Fruit fly (Drosophila melanogaster) whole organism, pupa: ENCODE data around the gene Hmgcr.
A peak's percentile ranks its signal among the peaks of the same experiment; 100 is the strongest.

Source experiments
- CG10348 ChIP-seq: fragments of 200-800 bp; sonication (Bioruptor generic); IDR thresholded peaks from 2 replicates; pipeline ENCODE4 v1.3.6; 2022; ENCODE audit warnings: missing biosample characterization, missing genetic modification characterization
- CG12605 ChIP-seq: fragments of 200-800 bp; sonication (Bioruptor generic); IDR thresholded peaks from 2 replicates; pipeline ENCODE4 v1.3.6; 2022; ENCODE audit warnings: missing biosample characterization, missing genetic modification characterization
- CG13204 ChIP-seq: fragments of 200-800 bp; sonication (Bioruptor generic); optimal IDR thresholded peaks from 2 replicates; lab custom pipeline; 2018; ENCODE audit warnings: missing biosample characterization, mild to moderate bottlenecking, missing genetic modification characterization, moderate library complexity
- CG14655 ChIP-seq: fragments of 200-800 bp; sonication (Bioruptor generic); optimal IDR thresholded peaks from 3 replicates; lab custom pipeline; 2017; ENCODE audit warnings: mild to moderate bottlenecking, missing biosample characterization, missing genetic modification reagents, missing genetic modification characterization
- CG15710 ChIP-seq: fragments of 200-800 bp; sonication (Bioruptor generic); optimal IDR thresholded peaks from 2 replicates; lab custom pipeline; 2018; ENCODE audit warnings: missing biosample characterization, mild to moderate bottlenecking, missing genetic modification characterization, moderate library complexity
- CG17806 ChIP-seq: fragments of 200-800 bp; sonication (Bioruptor generic); optimal IDR thresholded peaks from 2 replicates; lab custom pipeline; 2018; ENCODE audit warnings: missing biosample characterization, mild to moderate bottlenecking, missing genetic modification characterization, moderate library complexity
- CG32121 ChIP-seq: fragments of 200-800 bp; sonication (Bioruptor generic); IDR thresholded peaks from 2 replicates; pipeline ENCODE4 v1.3.6; 2022; ENCODE audit warnings: missing biosample characterization, missing genetic modification characterization
- CG34367 ChIP-seq: fragments of 200-800 bp; sonication (Bioruptor generic); optimal IDR thresholded peaks from 2 replicates; lab custom pipeline; 2018; ENCODE audit warnings: missing biosample characterization, mild to moderate bottlenecking, missing genetic modification characterization
- CG4496 ChIP-seq: fragments of 200-800 bp; sonication (Bioruptor generic); IDR thresholded peaks from 3 replicates; pipeline ENCODE4 v1.3.6; 2022; ENCODE audit warnings: missing biosample characterization, missing genetic modification characterization
- CG8159 ChIP-seq: fragments of 200-800 bp; sonication (Bioruptor generic); optimal IDR thresholded peaks from 3 replicates; lab custom pipeline; 2018; ENCODE audit warnings: missing biosample characterization, mild to moderate bottlenecking, missing genetic modification characterization, moderate library complexity
- CG8301 ChIP-seq: fragments of 200-800 bp; sonication (Bioruptor generic); optimal IDR thresholded peaks from 2 replicates; lab custom pipeline; 2018; ENCODE audit warnings: missing biosample characterization, mild to moderate bottlenecking, missing genetic modification characterization
- CG9948 ChIP-seq: fragments of 200-800 bp; sonication (Bioruptor generic); optimal IDR thresholded peaks from 2 replicates; lab custom pipeline; 2018; ENCODE audit warnings: missing biosample characterization, mild to moderate bottlenecking, missing genetic modification characterization, moderate library complexity
- D1 ChIP-seq: fragments of 200-800 bp; sonication (Bioruptor generic); optimal IDR thresholded peaks from 2 replicates; lab custom pipeline; 2018; ENCODE audit warnings: missing biosample characterization, mild to moderate bottlenecking, missing genetic modification characterization, moderate library complexity
- EcR ChIP-seq: fragments of 200-800 bp; sonication (Bioruptor generic); optimal IDR thresholded peaks from 3 replicates; lab custom pipeline; 2019; ENCODE audit warnings: missing biosample characterization, missing genetic modification characterization, mild to moderate bottlenecking, moderate library complexity, missing genetic modification reagents
- Ets98B ChIP-seq: fragments of 200-800 bp; sonication (Bioruptor generic); IDR thresholded peaks from 2 replicates; pipeline ENCODE4 v1.3.6; 2022; ENCODE audit warnings: missing biosample characterization, missing genetic modification characterization
- Pif1A ChIP-seq: fragments of 200-800 bp; sonication (Bioruptor generic); optimal IDR thresholded peaks from 3 replicates; lab custom pipeline; 2016; ENCODE audit warnings: missing biosample characterization, missing genetic modification characterization
- Pif1B ChIP-seq: fragments of 200-800 bp; sonication (Bioruptor generic); optimal IDR thresholded peaks from 3 replicates; lab custom pipeline; 2016; ENCODE audit warnings: missing biosample characterization, missing genetic modification characterization
- Snoo ChIP-seq: fragments of 200-800 bp; sonication (Bioruptor generic); optimal IDR thresholded peaks from 3 replicates; lab custom pipeline; 2017; ENCODE audit warnings: missing biosample characterization, mild to moderate bottlenecking, missing genetic modification characterization, inconsistent platforms
- fd96Ca ChIP-seq: fragments of 200-800 bp; sonication (Bioruptor generic); IDR thresholded peaks from 3 replicates; pipeline ENCODE4 v1.3.6; 2022; ENCODE audit warnings: missing biosample characterization, missing genetic modification characterization
- gl ChIP-seq: fragments of 200-800 bp; sonication (Bioruptor generic); optimal IDR thresholded peaks from 2 replicates; lab custom pipeline; 2018; ENCODE audit warnings: missing biosample characterization, mild to moderate bottlenecking, missing genetic modification characterization
- rn ChIP-seq: fragments of 200-800 bp; sonication (Bioruptor generic); IDR thresholded peaks from 2 replicates; pipeline ENCODE4 v1.3.6; 2022; ENCODE audit warnings: missing biosample characterization, missing genetic modification characterization

Hmgcr gene

dm6 chr3R:23713901-23714300, 19.2 kb upstream of the Hmgcr start:
- peak; percentile 78 for TF ChIP-seq Snoo
- TF ChIP-seq gl (tag; lab: Kevin White, UChicago): no peak
- TF ChIP-seq CG8301 (tag; lab: Kevin White, UChicago): peak; percentile 54
- peak; percentile 74 for TF ChIP-seq CG8159 (tag; lab: Kevin White, UChicago)
- TF ChIP-seq CG34367 (tag; lab: Kevin White, UChicago): peak; percentile 70
- TF ChIP-seq CG13204: no peak
- no peak for TF ChIP-seq fd96Ca (GFP tag; lab: Robert Waterston, UW)
- peak; percentile 85 for TF ChIP-seq CG4496 (GFP tag; lab: Robert Waterston, UW)
- no peak for TF ChIP-seq EcR (GFP tag; lab: Kevin White, UChicago)
- TF ChIP-seq Pif1B: peak; percentile 75
- peak; percentile 76 for TF ChIP-seq Pif1A (GFP tag; lab: Kevin White, UChicago)
- TF ChIP-seq CG17806 (tag; lab: Kevin White, UChicago): peak; percentile 61
- TF ChIP-seq CG15710: peak; percentile 73
- TF ChIP-seq Ets98B (GFP tag; lab: Robert Waterston, UW): peak; percentile 36; the same call in 1 of the 2 replicates
- no peak for TF ChIP-seq CG32121 (GFP tag; lab: Robert Waterston, UW)
- TF ChIP-seq CG14655 (GFP tag; lab: Kevin White, UChicago): peak; percentile 51
- TF ChIP-seq CG12605 (GFP tag; lab: Robert Waterston, UW): peak; percentile 64
- peak; percentile 53 for TF ChIP-seq CG9948 (tag; lab: Kevin White, UChicago)
- no peak for TF ChIP-seq D1 (tag; lab: Kevin White, UChicago)
- 0 out of 2 replicates have a peak, but pooled peaks have one; percentile 45 for TF ChIP-seq rn (GFP tag; lab: Robert Waterston, UW)
- TF ChIP-seq CG10348 (GFP tag; lab: Robert Waterston, UW): no peak

- TF ChIP-seq CG8159 (tag; lab: Kevin White, UChicago) (no peak), rn (GFP tag; lab: Robert Waterston, UW) (no peak), D1 (tag; lab: Kevin White, UChicago) (no peak), CG15710 (no peak), CG8301 (tag; lab: Kevin White, UChicago) (no peak), CG17806 (tag; lab: Kevin White, UChicago) (no peak), CG9948 (tag; lab: Kevin White, UChicago) (no peak), CG10348 (GFP tag; lab: Robert Waterston, UW) (no peak), CG34367 (tag; lab: Kevin White, UChicago) (no peak), CG4496 (GFP tag; lab: Robert Waterston, UW) (no peak), EcR (GFP tag; lab: Kevin White, UChicago) (no peak), fd96Ca (GFP tag; lab: Robert Waterston, UW) (no peak), CG32121 (GFP tag; lab: Robert Waterston, UW) (no peak), Ets98B (GFP tag; lab: Robert Waterston, UW) (no peak), CG14655 (GFP tag; lab: Kevin White, UChicago) (no peak)
- TF ChIP-seq, all 21 proteins: peak for 0
Observed at dm6 chr3R:23714852-23715251, 18.3 kb upstream of the Hmgcr start.

dm6 chr3R:23718297-23718941, 14.7 kb upstream of the Hmgcr start, which contains the start of gene nau:
Gene nau, minus strand, starts transcription at chr3R:23718357.
- TF ChIP-seq fd96Ca (GFP tag; lab: Robert Waterston, UW) (no peak), CG34367 (tag; lab: Kevin White, UChicago) (no peak), CG8159 (tag; lab: Kevin White, UChicago) (no peak), rn (GFP tag; lab: Robert Waterston, UW) (no peak), gl (tag; lab: Kevin White, UChicago) (no peak), CG15710 (no peak), CG17806 (tag; lab: Kevin White, UChicago) (no peak), Pif1B (no peak), EcR (GFP tag; lab: Kevin White, UChicago) (no peak), CG14655 (GFP tag; lab: Kevin White, UChicago) (no peak), CG8301 (tag; lab: Kevin White, UChicago) (no peak), CG4496 (GFP tag; lab: Robert Waterston, UW) (no peak), Snoo (no peak)

- TF ChIP-seq CG34367 (tag; lab: Kevin White, UChicago): no peak
- TF ChIP-seq rn (GFP tag; lab: Robert Waterston, UW): no peak
- no peak for TF ChIP-seq CG8159 (tag; lab: Kevin White, UChicago)
- TF ChIP-seq CG13204: no peak
- TF ChIP-seq Pif1B: no peak
- no peak for TF ChIP-seq Pif1A (GFP tag; lab: Kevin White, UChicago)
- TF ChIP-seq CG12605 (GFP tag; lab: Robert Waterston, UW): no peak
- no peak for TF ChIP-seq Snoo
- TF ChIP-seq gl (tag; lab: Kevin White, UChicago): no peak
- no peak for TF ChIP-seq CG8301 (tag; lab: Kevin White, UChicago)
Observed at dm6 chr3R:23721525-23721924, 11.6 kb upstream of the Hmgcr start, which contains the start of gene CG10232. Gene CG10232, minus strand, starts transcription at chr3R:23721625.

- TF ChIP-seq CG8301 (tag; lab: Kevin White, UChicago) (no peak), CG15710 (no peak), CG4496 (GFP tag; lab: Robert Waterston, UW) (no peak), D1 (tag; lab: Kevin White, UChicago) (peak; percentile 84), EcR (GFP tag; lab: Kevin White, UChicago) (no peak)
Observed at dm6 chr3R:23721936-23722335, 11.2 kb upstream of the Hmgcr start.
